Worm (Caenorhabditis elegans): Measurements from ENCODE around the gene lgc-27.

DNA sequence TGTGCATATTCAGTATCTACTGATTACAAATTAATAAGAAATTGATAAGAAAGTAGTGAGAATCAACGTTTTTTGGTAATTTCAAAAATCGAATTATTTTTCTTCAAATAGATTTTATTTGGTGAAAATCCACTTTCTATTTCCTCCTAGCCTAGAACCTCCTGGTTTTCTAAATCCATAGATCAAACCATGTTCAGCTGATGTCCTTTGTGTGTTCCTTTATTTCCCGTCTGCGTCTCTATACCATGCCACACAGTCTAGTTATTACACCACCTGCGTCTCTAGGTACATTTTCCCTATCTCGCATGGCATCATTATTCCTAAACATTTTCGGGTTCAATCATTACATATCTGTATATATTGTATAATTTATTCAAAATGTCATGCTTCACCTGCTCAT, 44.2 kb downstream of the lgc-27 start, which contains the start of gene F10G7.5:
- TF ChIP-seq dao-5 (tag; optimal IDR thresholded peaks at IDR 0.05) (no peak), W03F9.2 (tag; optimal IDR thresholded peaks at IDR 0.05) (no peak)

All from whole organism, L4/young adult.